Worm (Caenorhabditis elegans) whole organism, L4 larva: Measurements from ENCODE around the gene lsd-1.
A peak's percentile ranks its signal among the peaks of the same experiment; 100 is the strongest.

Source experiments
- D1046.2 ChIP-seq: fragments of 200-800 bp; sonication (Bioruptor generic); IDR thresholded peaks from 2 replicates; pipeline ENCODE4 v1.3.6; 2022; ENCODE audit warnings: missing genetic modification characterization, missing compliant biosample characterization
- F10B5.3 ChIP-seq: sonication (generic microtip); optimal IDR thresholded peaks from 2 replicates; lab custom pipeline; 2016; ENCODE audit warnings: mild to moderate bottlenecking, missing genetic modification characterization, missing compliant biosample characterization
- F26F4.8 ChIP-seq: fragments of 200-800 bp; sonication (Bioruptor generic); conservative IDR thresholded peaks from 2 replicates; pipeline ENCODE4 v1.3.6; 2022; ENCODE audit warnings: missing genetic modification characterization, missing compliant biosample characterization
- R02D3.7 ChIP-seq: fragments of 150-350 bp; sonication (generic microtip); optimal IDR thresholded peaks from 3 replicates; lab custom pipeline; 2014; ENCODE audit warnings: missing biosample characterization, missing genetic modification characterization
- Y5F2A.4 ChIP-seq: fragments of 200-800 bp; sonication (Bioruptor generic); optimal IDR thresholded peaks from 2 replicates; lab custom pipeline; 2018; ENCODE audit warnings: mild to moderate bottlenecking, missing genetic modification characterization, missing compliant biosample characterization
- Y75B8A.6 ChIP-seq: fragments of 200-800 bp; sonication (Bioruptor generic); IDR thresholded peaks from 2 replicates; pipeline ENCODE4 v1.3.6; 2022; ENCODE audit warnings: missing genetic modification reagents, missing genetic modification characterization, missing compliant biosample characterization
- ZK546.5 ChIP-seq, 2 experiments: sonication (generic microtip); optimal IDR thresholded peaks; 2 replicates each; lab custom pipeline; 2017; ENCODE audit warnings: missing biosample characterization in 2 of 2, missing genetic modification characterization in 2 of 2
- aha-1 ChIP-seq: fragments of 150-350 bp; peaks from one replicate; lab custom pipeline; 2014; ENCODE audit warnings: missing biosample characterization, missing genetic modification characterization
- aly-2 ChIP-seq: sonication (generic microtip); optimal IDR thresholded peaks from 2 replicates; lab custom pipeline; 2018; ENCODE audit warnings: missing biosample characterization, missing genetic modification characterization
- attf-4 ChIP-seq: sonication (generic microtip); optimal IDR thresholded peaks from 3 replicates; lab custom pipeline; 2017; ENCODE audit warnings: missing biosample characterization, missing genetic modification characterization
- ces-1 ChIP-seq: fragments of 150-350 bp; sonication (generic microtip); optimal IDR thresholded peaks from 4 replicates; lab custom pipeline; 2014; ENCODE audit warnings: missing biosample characterization, missing genetic modification reagents, missing genetic modification characterization
- cey-2 ChIP-seq: sonication (generic microtip); optimal IDR thresholded peaks from 3 replicates; lab custom pipeline; 2017; ENCODE audit warnings: missing genetic modification characterization, mild to moderate bottlenecking, missing compliant biosample characterization, antibody characterized with exemption, borderline replicate concordance; ENCODE audit not compliant: insufficient read depth
- daf-16 ChIP-seq, 3 experiments: sonication (generic microtip); optimal IDR thresholded peaks; 2 replicates each; lab custom pipeline; 2016 to 2017; ENCODE audit warnings: missing genetic modification characterization in 3 of 3, missing genetic modification reagents in 3 of 3, mild to moderate bottlenecking in 2 of 3, missing compliant biosample characterization in 2 of 3, missing biosample characterization in 1 of 3, moderate library complexity in 1 of 3
- daf-8 ChIP-seq: fragments of 200-800 bp; sonication (Bioruptor generic); IDR thresholded peaks from 2 replicates; pipeline ENCODE4 v1.3.6; 2022; ENCODE audit warnings: missing genetic modification characterization, missing compliant biosample characterization
- dmd-9 ChIP-seq: fragments of 200-800 bp; sonication (Bioruptor generic); IDR thresholded peaks from 2 replicates; pipeline ENCODE4 v1.3.6; 2022; ENCODE audit warnings: missing genetic modification reagents, missing genetic modification characterization, missing compliant biosample characterization
- duxl-1 ChIP-seq: sonication (generic microtip); optimal IDR thresholded peaks from 2 replicates; lab custom pipeline; 2016; ENCODE audit warnings: mild to moderate bottlenecking, missing genetic modification characterization, moderate library complexity, missing compliant biosample characterization; ENCODE audit not compliant: poor library complexity
- dve-1 ChIP-seq: sonication (generic microtip); optimal IDR thresholded peaks from 2 replicates; lab custom pipeline; 2017; ENCODE audit warnings: antibody characterized with exemption, mild to moderate bottlenecking, missing genetic modification characterization, missing compliant biosample characterization; ENCODE audit not compliant: insufficient read depth
- egl-27 ChIP-seq: sonication (generic microtip); optimal IDR thresholded peaks from 3 replicates; lab custom pipeline; 2017; ENCODE audit warnings: missing biosample characterization, missing genetic modification reagents, missing genetic modification characterization
- egl-43 ChIP-seq: fragments of 200-800 bp; sonication (Bioruptor generic); IDR thresholded peaks from 2 replicates; pipeline ENCODE4 v1.3.6; 2022; ENCODE audit warnings: missing genetic modification reagents, missing genetic modification characterization, missing compliant biosample characterization
- fkh-10 ChIP-seq: fragments of 150-350 bp; optimal IDR thresholded peaks from 2 replicates; lab custom pipeline; 2014; ENCODE audit warnings: missing biosample characterization, missing genetic modification reagents, missing genetic modification characterization
- hif-1 ChIP-seq, 2 experiments: sonication (generic microtip); optimal IDR thresholded peaks; 2 replicates each; lab custom pipeline; 2016 to 2017; ENCODE audit warnings: missing compliant biosample characterization in 2 of 2, missing genetic modification characterization in 2 of 2, missing genetic modification reagents in 2 of 2, missing genotype in 2 of 2, mild to moderate bottlenecking in 1 of 2
- hmg-1.1 ChIP-seq: fragments of 200-800 bp; sonication (Bioruptor generic); IDR thresholded peaks from 2 replicates; pipeline ENCODE4 v1.3.6; 2022; ENCODE audit warnings: missing genetic modification reagents, missing genetic modification characterization, missing compliant biosample characterization
- jun-1 ChIP-seq: fragments of 150-350 bp; optimal IDR thresholded peaks from 2 replicates; lab custom pipeline; 2014; ENCODE audit warnings: missing biosample characterization, missing genetic modification reagents, missing genetic modification characterization
- lin-1 ChIP-seq: fragments of 200-800 bp; sonication (Bioruptor generic); IDR thresholded peaks from 2 replicates; pipeline ENCODE4 v1.3.6; 2022; ENCODE audit warnings: missing genetic modification reagents, missing genetic modification characterization, missing compliant biosample characterization
- lin-13 ChIP-seq: fragments of 150-350 bp; optimal IDR thresholded peaks from 2 replicates; lab custom pipeline; 2014; ENCODE audit warnings: missing biosample characterization, missing genetic modification reagents, missing genetic modification characterization
- lin-15B ChIP-seq: fragments of 150-350 bp; sonication (generic microtip); optimal IDR thresholded peaks from 3 replicates; lab custom pipeline; 2014; ENCODE audit warnings: missing biosample characterization, missing genetic modification characterization
- lin-29 ChIP-seq: fragments of 200-800 bp; sonication (Bioruptor generic); IDR thresholded peaks from 2 replicates; pipeline ENCODE4 v1.3.6; 2022; ENCODE audit warnings: missing genetic modification reagents, missing genetic modification characterization, missing compliant biosample characterization
- lir-3 ChIP-seq: sonication (generic microtip); optimal IDR thresholded peaks from 2 replicates; lab custom pipeline; 2016; ENCODE audit warnings: mild to moderate bottlenecking, missing genetic modification characterization, missing compliant biosample characterization
- madf-5 ChIP-seq, 2 experiments: fragments of 200-800 bp; sonication (Bioruptor generic); IDR thresholded peaks; 2 replicates each; pipeline ENCODE4 v1.3.6; 2022; ENCODE audit warnings: missing compliant biosample characterization in 2 of 2, missing genetic modification characterization in 2 of 2
- mes-2 ChIP-seq: sonication (generic microtip); optimal IDR thresholded peaks from 2 replicates; lab custom pipeline; 2016; ENCODE audit warnings: missing genotype, mild to moderate bottlenecking, missing genetic modification characterization, missing compliant biosample characterization; ENCODE audit not compliant: poor library complexity, severe bottlenecking
- mxl-2 ChIP-seq: fragments of 200-800 bp; sonication (Bioruptor generic); conservative IDR thresholded peaks from 2 replicates; pipeline ENCODE4 v1.3.6; 2022; ENCODE audit warnings: missing genetic modification reagents, missing genetic modification characterization, missing compliant biosample characterization
- nhr-10 ChIP-seq: fragments of 150-350 bp; optimal IDR thresholded peaks from 2 replicates; lab custom pipeline; 2014; ENCODE audit warnings: missing biosample characterization, missing genetic modification characterization
- nhr-102 ChIP-seq: sonication (generic microtip); optimal IDR thresholded peaks from 2 replicates; lab custom pipeline; 2016; ENCODE audit warnings: mild to moderate bottlenecking, missing genetic modification characterization, moderate library complexity, missing compliant biosample characterization
- nhr-111 ChIP-seq: fragments of 200-800 bp; sonication (Bioruptor generic); optimal IDR thresholded peaks from 2 replicates; lab custom pipeline; 2018; ENCODE audit warnings: mild to moderate bottlenecking, missing genetic modification characterization, missing compliant biosample characterization
- nhr-25 ChIP-seq: sonication (generic microtip); optimal IDR thresholded peaks from 2 replicates; lab custom pipeline; 2017; ENCODE audit warnings: missing genetic modification characterization, mild to moderate bottlenecking, missing compliant biosample characterization, antibody characterized with exemption, moderate library complexity, borderline replicate concordance; ENCODE audit not compliant: insufficient read depth
- nhr-42 ChIP-seq: fragments of 200-800 bp; sonication (Bioruptor generic); IDR thresholded peaks from 2 replicates; pipeline ENCODE4 v1.3.6; 2022; ENCODE audit warnings: missing genetic modification characterization, missing compliant biosample characterization
- nhr-48 ChIP-seq: sonication (generic microtip); optimal IDR thresholded peaks from 2 replicates; lab custom pipeline; 2016; ENCODE audit warnings: mild to moderate bottlenecking, missing genetic modification characterization, missing compliant biosample characterization
- nhr-6 ChIP-seq: fragments of 150-350 bp; optimal IDR thresholded peaks from 2 replicates; lab custom pipeline; 2014; ENCODE audit warnings: missing biosample characterization, missing genetic modification characterization
- php-3 ChIP-seq: fragments of 200-800 bp; sonication (Bioruptor generic); IDR thresholded peaks from 2 replicates; pipeline ENCODE4 v1.3.6; 2022; ENCODE audit warnings: missing genetic modification reagents, missing genetic modification characterization, missing compliant biosample characterization
- rbr-2 ChIP-seq: sonication (generic microtip); optimal IDR thresholded peaks from 2 replicates; lab custom pipeline; 2016; ENCODE audit warnings: missing genotype, missing genetic modification characterization, missing compliant biosample characterization
- saeg-2 ChIP-seq: fragments of 200-800 bp; sonication (Bioruptor generic); IDR thresholded peaks from 2 replicates; pipeline ENCODE4 v1.3.6; 2022; ENCODE audit warnings: missing genetic modification reagents, missing genetic modification characterization, missing compliant biosample characterization
- set-16 ChIP-seq: fragments of 200-800 bp; sonication (Bioruptor generic); IDR thresholded peaks from 2 replicates; pipeline ENCODE4 v1.3.6; 2022; ENCODE audit warnings: missing genetic modification reagents, missing genetic modification characterization, missing compliant biosample characterization
- spr-3 ChIP-seq: fragments of 200-800 bp; sonication (Bioruptor generic); optimal IDR thresholded peaks from 2 replicates; lab custom pipeline; 2018; ENCODE audit warnings: mild to moderate bottlenecking, missing genetic modification characterization, missing compliant biosample characterization
- tag-97 ChIP-seq: fragments of 200-800 bp; sonication (Bioruptor generic); IDR thresholded peaks from 2 replicates; pipeline ENCODE4 v1.3.6; 2022; ENCODE audit warnings: missing genetic modification characterization, missing compliant biosample characterization
- tra-1 ChIP-seq: fragments of 200-800 bp; sonication (Bioruptor generic); IDR thresholded peaks from 2 replicates; pipeline ENCODE4 v1.3.6; 2022; ENCODE audit warnings: missing genetic modification reagents, missing genetic modification characterization, missing compliant biosample characterization
- unc-130 ChIP-seq: sonication (generic microtip); optimal IDR thresholded peaks from 2 replicates; lab custom pipeline; 2016; ENCODE audit warnings: missing genetic modification reagents, missing genetic modification characterization, missing compliant biosample characterization
- unc-39 ChIP-seq: sonication (generic microtip); optimal IDR thresholded peaks from 2 replicates; lab custom pipeline; 2017; ENCODE audit warnings: missing biosample characterization, missing genetic modification characterization
- zip-11 ChIP-seq: fragments of 200-800 bp; sonication (Bioruptor generic); IDR thresholded peaks from 2 replicates; pipeline ENCODE4 v1.3.6; 2022; ENCODE audit warnings: missing genetic modification characterization, missing compliant biosample characterization
- ztf-11 ChIP-seq: fragments of 150-350 bp; optimal IDR thresholded peaks from 2 replicates; lab custom pipeline; 2014; ENCODE audit warnings: missing biosample characterization, missing genetic modification characterization
- ztf-7 ChIP-seq: fragments of 150-350 bp; optimal IDR thresholded peaks from 2 replicates; lab custom pipeline; 2014; ENCODE audit warnings: missing biosample characterization, missing genetic modification characterization

The lsd-1 gene

ce11 chrX:11946788-11947463 is 1.7 kb upstream of the lsd-1 start, which contains the start of gene nfya-1 (continued):
- no peak for TF ChIP-seq unc-39
- no peak for TF ChIP-seq Y5F2A.4 (GFP tag; lab: Kevin White, UChicago)
- no peak for TF ChIP-seq spr-3 (GFP tag; lab: Kevin White, UChicago)
- no peak for TF ChIP-seq lir-3 (tag; lab: Kevin White, UChicago)
- TF ChIP-seq ztf-7 (tag; lab: Kevin White, UChicago), result no peak
- TF ChIP-seq php-3 (GFP tag; lab: Robert Waterston, UW), result no peak
- no peak for TF ChIP-seq ztf-11 (tag; lab: Kevin White, UChicago)
- no peak for TF ChIP-seq daf-8 (GFP tag; lab: Robert Waterston, UW)
- no peak for TF ChIP-seq lin-13 (GFP tag; lab: Kevin White, UChicago)
- TF ChIP-seq daf-16 (GFP tag; optimal IDR thresholded peaks at IDR 0.05; lab: Kevin White, UChicago), result no peak
- peak; percentile 54 for TF ChIP-seq daf-16 (tag; optimal IDR thresholded peaks at IDR 0.05; lab: Kevin White, UChicago)
- peak; percentile 99 for TF ChIP-seq aha-1 (tag; lab: Kevin White, UChicago)
- TF ChIP-seq dve-1 (tag; lab: Kevin White, UChicago), result peak; percentile 33
- no peak for TF ChIP-seq D1046.2
- no peak for TF ChIP-seq lin-29
- no peak for TF ChIP-seq fkh-10 (GFP tag; lab: Kevin White, UChicago)
- TF ChIP-seq nhr-48 (tag; lab: Kevin White, UChicago), result no peak
- TF ChIP-seq jun-1 (tag; lab: Kevin White, UChicago), result no peak
- TF ChIP-seq ZK546.5 (tag; optimal IDR thresholded peaks at IDR 0.05; lab: Kevin White, UChicago), result no peak
- no peak for TF ChIP-seq cey-2 (tag; lab: Kevin White, UChicago)
- no peak for TF ChIP-seq ces-1
- TF ChIP-seq lin-1 (GFP tag; lab: Robert Waterston, UW), result no peak
- no peak for TF ChIP-seq aly-2 (tag; lab: Kevin White, UChicago)
- TF ChIP-seq unc-130 (GFP tag; lab: Kevin White, UChicago), result no peak
- no peak for TF ChIP-seq lin-15B (tag; lab: Kevin White, UChicago)
- no peak for TF ChIP-seq tag-97 (GFP tag; lab: Robert Waterston, UW)
- no peak for TF ChIP-seq egl-27 (tag; lab: Kevin White, UChicago)
- no peak for TF ChIP-seq tra-1
- no peak for TF ChIP-seq nhr-10 (tag; lab: Kevin White, UChicago)
- peak; percentile 75 for TF ChIP-seq mes-2
- TF ChIP-seq egl-43 (GFP tag; lab: Robert Waterston, UW), result no peak
- TF ChIP-seq R02D3.7 (tag; lab: Kevin White, UChicago), result no peak
- no peak for TF ChIP-seq F26F4.8 (GFP tag; lab: Robert Waterston, UW)
- no peak for TF ChIP-seq set-16 (GFP tag; lab: Robert Waterston, UW)
- peak; percentile 19 to 98 for TF ChIP-seq hif-1 (tag; optimal IDR thresholded peaks at IDR 0.05; lab: Kevin White, UChicago)
- peak; percentile 71 for TF ChIP-seq nhr-25 (tag; lab: Kevin White, UChicago)
- TF ChIP-seq nhr-42 (GFP tag; lab: Robert Waterston, UW), result no peak
- TF ChIP-seq nhr-102 (tag; lab: Kevin White, UChicago), result no peak
- TF ChIP-seq saeg-2, result no peak
- no peak for TF ChIP-seq mxl-2 (GFP tag; lab: Robert Waterston, UW)
- no peak for TF ChIP-seq Y75B8A.6 (GFP tag; lab: Robert Waterston, UW)
- TF ChIP-seq attf-4 (tag; lab: Kevin White, UChicago), result no peak
- no peak for TF ChIP-seq dmd-9 (GFP tag; lab: Robert Waterston, UW)
- TF ChIP-seq duxl-1 (tag; lab: Kevin White, UChicago), result peak; percentile 11
- TF ChIP-seq rbr-2 (tag; lab: Kevin White, UChicago), result peak; percentile 45
- TF ChIP-seq zip-11 (GFP tag; lab: Robert Waterston, UW), result no peak
- TF ChIP-seq madf-5 (GFP tag; IDR thresholded peaks at IDR 0.05; lab: Robert Waterston, UW), result no peak
- TF ChIP-seq hmg-1.1 (GFP tag; lab: Robert Waterston, UW), result peak; percentile 76
- no peak for TF ChIP-seq nhr-111
- TF ChIP-seq nhr-6 (tag; lab: Kevin White, UChicago), result peak; percentile 36
- no peak for TF ChIP-seq F10B5.3 (tag; lab: Kevin White, UChicago)
